Fruit fly (Drosophila melanogaster) whole organism, embryonic: ENCODE results near the gene Ank.

Source experiments
- Ada2b ChIP-seq: fragments of 200-800 bp; sonication (Bioruptor generic); IDR thresholded peaks from 2 replicates; pipeline ENCODE4 v1.3.6; 2022; ENCODE audit warnings: missing biosample characterization, missing genetic modification characterization
- Awh ChIP-seq: fragments of 200-800 bp; sonication (Bioruptor generic); IDR thresholded peaks from 2 replicates; pipeline ENCODE4, ENCODE4 v1.3.6; 2022; ENCODE audit warnings: missing biosample characterization, missing genetic modification characterization
- Bdp1 ChIP-seq: fragments of 200-800 bp; sonication (Bioruptor generic); optimal IDR thresholded peaks from 3 replicates; lab custom pipeline; 2016; ENCODE audit warnings: missing biosample characterization, missing genetic modification characterization
- Bgb ChIP-seq: fragments of 200-800 bp; sonication (Bioruptor generic); IDR thresholded peaks from 2 replicates; pipeline ENCODE4 v1.3.6; 2022; ENCODE audit warnings: missing biosample characterization, missing genetic modification characterization; ENCODE audit not compliant: partially characterized antibody
- C15 ChIP-seq: fragments of 200-800 bp; sonication (Bioruptor generic); IDR thresholded peaks from 3 replicates; pipeline ENCODE4 v1.3.6; 2022; ENCODE audit warnings: missing biosample characterization, missing genetic modification characterization
- CG11560 ChIP-seq: fragments of 200-800 bp; sonication (Bioruptor generic); IDR thresholded peaks from 3 replicates; pipeline ENCODE4 v1.3.6; 2022; ENCODE audit warnings: missing biosample characterization, missing genetic modification characterization
- CG12236 ChIP-seq: fragments of 200-800 bp; sonication (Bioruptor generic); optimal IDR thresholded peaks from 2 replicates; lab custom pipeline; 2016; ENCODE audit warnings: missing biosample characterization, missing genetic modification characterization
- CG13296 ChIP-seq: fragments of 200-800 bp; sonication (Bioruptor generic); optimal IDR thresholded peaks from 3 replicates; lab custom pipeline; 2018; ENCODE audit warnings: missing biosample characterization, mild to moderate bottlenecking, missing genetic modification characterization
- CG15269 ChIP-seq: fragments of 200-800 bp; sonication (Bioruptor generic); optimal IDR thresholded peaks from 2 replicates; lab custom pipeline; 2018; ENCODE audit warnings: missing biosample characterization, mild to moderate bottlenecking, missing genetic modification characterization, moderate library complexity
- CG15514 ChIP-seq: fragments of 200-800 bp; sonication (Bioruptor generic); optimal IDR thresholded peaks from 3 replicates; lab custom pipeline; 2017; ENCODE audit warnings: missing biosample characterization, missing genetic modification characterization, mild to moderate bottlenecking, moderate library complexity, missing genetic modification reagents
- CG17361 ChIP-seq: fragments of 200-800 bp; sonication (Bioruptor generic); IDR thresholded peaks from 3 replicates; pipeline ENCODE4 v1.3.6; 2022; ENCODE audit warnings: missing biosample characterization, missing genetic modification characterization
- CG18599 ChIP-seq: fragments of 200-800 bp; sonication (Bioruptor generic); optimal IDR thresholded peaks from 3 replicates; lab custom pipeline; 2017; ENCODE audit warnings: missing biosample characterization, missing genetic modification characterization, mild to moderate bottlenecking, moderate library complexity, missing genetic modification reagents
- CG18619 ChIP-seq: fragments of 200-800 bp; sonication (Bioruptor generic); optimal IDR thresholded peaks from 3 replicates; lab custom pipeline; 2017; ENCODE audit warnings: missing biosample characterization, mild to moderate bottlenecking, missing genetic modification characterization
- CG3163 ChIP-seq: fragments of 200-800 bp; sonication (Bioruptor generic); optimal IDR thresholded peaks from 3 replicates; lab custom pipeline; 2016; ENCODE audit warnings: missing biosample characterization, missing genetic modification characterization
- CG4360 ChIP-seq: fragments of 200-800 bp; sonication (Bioruptor generic); IDR thresholded peaks from 2 replicates; pipeline ENCODE4 v1.3.6; 2022; ENCODE audit warnings: missing biosample characterization, missing genetic modification characterization
- CG4820 ChIP-seq: fragments of 200-800 bp; sonication (Bioruptor generic); optimal IDR thresholded peaks from 3 replicates; lab custom pipeline; 2016; ENCODE audit warnings: missing biosample characterization, missing genetic modification characterization
- CG8089 ChIP-seq: fragments of 200-800 bp; sonication (Bioruptor generic); optimal IDR thresholded peaks from 3 replicates; lab custom pipeline; 2016; ENCODE audit warnings: missing biosample characterization, missing genetic modification characterization
- Dek ChIP-seq: fragments of 200-800 bp; sonication (Bioruptor generic); optimal IDR thresholded peaks from 3 replicates; lab custom pipeline; 2019; ENCODE audit warnings: missing biosample characterization, mild to moderate bottlenecking, missing genetic modification characterization, moderate library complexity
- Ets97D ChIP-seq: fragments of 200-800 bp; sonication (Bioruptor generic); optimal IDR thresholded peaks from 3 replicates; lab custom pipeline; 2016; ENCODE audit warnings: missing biosample characterization, missing genetic modification characterization
- Lhr ChIP-seq: fragments of 200-800 bp; sonication (Bioruptor generic); optimal IDR thresholded peaks from 3 replicates; lab custom pipeline; 2017; ENCODE audit warnings: mild to moderate bottlenecking, missing biosample characterization, missing genetic modification reagents, missing genetic modification characterization
- Max ChIP-seq: fragments of 200-800 bp; sonication (Bioruptor generic); optimal IDR thresholded peaks from 2 replicates; lab custom pipeline; 2016; ENCODE audit warnings: missing biosample characterization, mild to moderate bottlenecking, missing genetic modification characterization
- Ravus ChIP-seq: fragments of 200-800 bp; sonication (Bioruptor generic); IDR thresholded peaks from 2 replicates; pipeline ENCODE4 v1.3.6; 2022; ENCODE audit warnings: missing biosample characterization, missing genetic modification characterization
- Sox102F ChIP-seq: fragments of 200-800 bp; sonication (Bioruptor generic); optimal IDR thresholded peaks from 2 replicates; lab custom pipeline; 2018; ENCODE audit warnings: missing biosample characterization, mild to moderate bottlenecking, missing genetic modification characterization, moderate library complexity
- Sry-δ ChIP-seq: fragments of 200-800 bp; sonication (Bioruptor generic); optimal IDR thresholded peaks from 2 replicates; lab custom pipeline; 2016; ENCODE audit warnings: missing biosample characterization, missing genetic modification characterization
- TFAM ChIP-seq: fragments of 200-800 bp; sonication (Bioruptor generic); optimal IDR thresholded peaks from 2 replicates; lab custom pipeline; 2017; ENCODE audit warnings: missing biosample characterization, missing genetic modification characterization, inconsistent platforms
- Trl ChIP-seq, 3 experiments: fragments of >200 bp in 2 of 3; fragments of 200-800 bp in 1 of 3; sonication (Bioruptor generic) in 1 of 3; optimal IDR thresholded peaks; 2 replicates in 1 of 3; 3 replicates in 2 of 3; lab custom pipeline; 2016 to 2017; ENCODE audit warnings: missing biosample characterization in 1 of 3, missing genetic modification characterization in 1 of 3
- bcd ChIP-seq: fragments of 200-800 bp; sonication (Bioruptor generic); optimal IDR thresholded peaks from 2 replicates; lab custom pipeline; 2017; ENCODE audit warnings: missing biosample characterization, mild to moderate bottlenecking, missing genetic modification characterization
- br ChIP-seq: fragments of >200 bp; optimal IDR thresholded peaks from 2 replicates; lab custom pipeline; 2017
- dmrt11E ChIP-seq: fragments of 200-800 bp; sonication (Bioruptor generic); optimal IDR thresholded peaks from 3 replicates; lab custom pipeline; 2018; ENCODE audit warnings: missing biosample characterization, mild to moderate bottlenecking, missing genetic modification characterization, moderate library complexity
- dmrt99B ChIP-seq: fragments of 200-800 bp; sonication (Bioruptor generic); optimal IDR thresholded peaks from 2 replicates; lab custom pipeline; 2018; ENCODE audit warnings: missing biosample characterization, mild to moderate bottlenecking, missing genetic modification characterization, moderate library complexity
- dpn ChIP-seq, 2 experiments: fragments of 200-800 bp; sonication (Bioruptor generic); optimal IDR thresholded peaks; 3 replicates each; lab custom pipeline; 2016; ENCODE audit warnings: missing biosample characterization in 2 of 2, missing genetic modification characterization in 2 of 2
- esg ChIP-seq: fragments of 200-800 bp; sonication (Bioruptor generic); conservative IDR thresholded peaks from 2 replicates; pipeline ENCODE4 v1.3.6; 2022; ENCODE audit warnings: missing biosample characterization, missing genetic modification characterization
- exex ChIP-seq: fragments of 200-800 bp; sonication (Bioruptor generic); optimal IDR thresholded peaks from 4 replicates; lab custom pipeline; 2018; ENCODE audit warnings: missing biosample characterization, mild to moderate bottlenecking, missing genetic modification characterization, moderate library complexity
- gt ChIP-seq: fragments of 200-800 bp; sonication (Bioruptor generic); IDR thresholded peaks from 2 replicates; pipeline ENCODE4 v1.3.6; 2022; ENCODE audit warnings: missing biosample characterization, missing genetic modification characterization
- knrl ChIP-seq: fragments of 200-800 bp; sonication (Bioruptor generic); IDR thresholded peaks from 3 replicates; pipeline ENCODE4 v1.3.6; 2022; ENCODE audit warnings: missing biosample characterization, missing genetic modification characterization; ENCODE audit not compliant: partially characterized antibody
- lab ChIP-seq: fragments of 200-800 bp; sonication (Bioruptor generic); optimal IDR thresholded peaks from 3 replicates; lab custom pipeline; 2017; ENCODE audit warnings: missing biosample characterization, missing genetic modification characterization, mild to moderate bottlenecking, moderate library complexity, missing genetic modification reagents
- nerfin-1 ChIP-seq: fragments of 200-800 bp; sonication (Bioruptor generic); optimal IDR thresholded peaks from 3 replicates; lab custom pipeline; 2019; ENCODE audit warnings: missing biosample characterization, mild to moderate bottlenecking, missing genetic modification characterization, moderate library complexity
- pros ChIP-seq: fragments of 200-800 bp; sonication (Bioruptor generic); optimal IDR thresholded peaks from 3 replicates; lab custom pipeline; 2019; ENCODE audit warnings: missing biosample characterization, mild to moderate bottlenecking, missing genetic modification characterization, moderate library complexity
- pum ChIP-seq: fragments of 200-800 bp; sonication (Bioruptor generic); optimal IDR thresholded peaks from 2 replicates; lab custom pipeline; 2016; ENCODE audit warnings: missing biosample characterization, missing genetic modification characterization
- repo ChIP-seq: fragments of 200-800 bp; sonication (Bioruptor generic); optimal IDR thresholded peaks from 2 replicates; lab custom pipeline; 2016; ENCODE audit warnings: missing biosample characterization, missing genetic modification characterization
- shn ChIP-seq: fragments of 200-800 bp; sonication (Bioruptor generic); optimal IDR thresholded peaks from 3 replicates; lab custom pipeline; 2016; ENCODE audit warnings: missing biosample characterization, missing genetic modification characterization
- sisA ChIP-seq: fragments of 200-800 bp; sonication (Bioruptor generic); IDR thresholded peaks from 2 replicates; pipeline ENCODE4 v1.3.6; 2022; ENCODE audit warnings: missing biosample characterization, missing genetic modification characterization
- stwl ChIP-seq: fragments of 200-800 bp; sonication (Bioruptor generic); optimal IDR thresholded peaks from 3 replicates; lab custom pipeline; 2018; ENCODE audit warnings: missing biosample characterization, mild to moderate bottlenecking, missing genetic modification characterization, moderate library complexity
- sug ChIP-seq: fragments of 200-800 bp; optimal IDR thresholded peaks from 2 replicates; lab custom pipeline; 2019; ENCODE audit warnings: missing biosample characterization, mild to moderate bottlenecking, missing genetic modification characterization, moderate library complexity
- wdn ChIP-seq: fragments of 200-800 bp; sonication (Bioruptor generic); IDR thresholded peaks from 2 replicates; pipeline ENCODE4 v1.3.6; 2022; ENCODE audit warnings: missing biosample characterization, missing genetic modification characterization

The Ank gene

dm6 chr4:70127-70904 lies 59.3 kb downstream of the Ank start (continued):
- TF ChIP-seq wdn (GFP tag; lab: Robert Waterston, UW) (no peak), Trl (optimal IDR thresholded peaks at IDR 0.05; lab: Kevin White, UChicago) (peak in 1 of 2 experiments; percentile 5), Trl (GFP tag; optimal IDR thresholded peaks at IDR 0.05; lab: Kevin White, UChicago) (no peak), CG15269 (tag; lab: Kevin White, UChicago) (no peak), CG17361 (GFP tag; lab: Robert Waterston, UW) (no peak), esg (GFP tag; lab: Robert Waterston, UW) (no peak)

- TF ChIP-seq CG13296 (GFP tag; lab: Kevin White, UChicago) (peak; percentile 70), CG18599 (GFP tag; lab: Kevin White, UChicago) (no peak), bcd (GFP tag; lab: Kevin White, UChicago) (no peak), gt (GFP tag; lab: Robert Waterston, UW) (no peak), Ets97D (GFP tag; lab: Kevin White, UChicago) (peak; percentile 8), Max (peak; percentile 45), br (lab: Kevin White, UChicago) (no peak), CG18619 (no peak), CG15514 (GFP tag; lab: Kevin White, UChicago) (no peak), Bgb (GFP tag; lab: Robert Waterston, UW) (peak; percentile 91), shn (GFP tag; lab: Kevin White, UChicago) (no peak), lab (GFP tag; lab: Kevin White, UChicago) (no peak), repo (GFP tag; lab: Kevin White, UChicago) (no peak), Dek (no peak), dmrt99B (no peak), exex (tag; lab: Kevin White, UChicago) (peak; percentile 15), nerfin-1 (tag; lab: Kevin White, UChicago) (no peak), pros (GFP tag; lab: Kevin White, UChicago) (peak; percentile 28), CG12236 (GFP tag; lab: Kevin White, UChicago) (no peak), Ada2b (GFP tag; lab: Robert Waterston, UW) (no peak), stwl (tag; lab: Kevin White, UChicago) (peak; percentile 68), knrl (GFP tag; lab: Robert Waterston, UW) (no peak; the same call in 2 of the 3 replicates), Sox102F (GFP tag; lab: Kevin White, UChicago) (no peak), Lhr (GFP tag; lab: Kevin White, UChicago) (peak; percentile 76), C15 (GFP tag; lab: Robert Waterston, UW) (no peak), CG8089 (GFP tag; lab: Kevin White, UChicago) (no peak), pum (no peak), Awh (GFP tag; lab: Robert Waterston, UW) (no peak), dmrt11E (tag; lab: Kevin White, UChicago) (no peak), CG11560 (tag; lab: Robert Waterston, UW) (peak; percentile 98; the same call in 2 of the 3 replicates), TFAM (GFP tag; lab: Kevin White, UChicago) (no peak), CG4820 (no peak), dpn (GFP tag; optimal IDR thresholded peaks at IDR 0.05; lab: Kevin White, UChicago) (no peak), Sry-δ (GFP tag; lab: Kevin White, UChicago) (peak; percentile 90), Ravus (no peak), sug (tag; lab: Kevin White, UChicago) (peak; percentile 6), Bdp1 (GFP tag; lab: Kevin White, UChicago) (no peak), CG3163 (GFP tag; lab: Kevin White, UChicago) (no peak), CG4360 (no peak), sisA (no peak)
Measured at dm6 chr4:68949-69742, 60.5 kb downstream of the Ank start, which contains the start of gene pan. Gene pan, plus strand, starts transcription at chr4:69326.
